Fruit fly (Drosophila melanogaster) whole organism, adult: ENCODE measurements around the gene CG17141.

ENCODE experiments used
- CG11617 ChIP-seq: fragments of 200-800 bp; sonication (Bioruptor generic); optimal IDR thresholded peaks from 2 replicates; lab custom pipeline; 2017; ENCODE audit warnings: mild to moderate bottlenecking, missing biosample characterization, missing genetic modification reagents, missing genetic modification characterization
- CG14711 ChIP-seq: fragments of 200-800 bp; sonication (Bioruptor generic); optimal IDR thresholded peaks from 2 replicates; lab custom pipeline; 2018; ENCODE audit warnings: missing biosample characterization, mild to moderate bottlenecking, missing genetic modification characterization, moderate library complexity
- CG33017 ChIP-seq: fragments of 200-800 bp; sonication (Bioruptor generic); optimal IDR thresholded peaks from 2 replicates; lab custom pipeline; 2018; ENCODE audit warnings: missing biosample characterization, mild to moderate bottlenecking, missing genetic modification characterization, moderate library complexity
- CG5204 ChIP-seq: fragments of 200-800 bp; sonication (Bioruptor generic); optimal IDR thresholded peaks from 2 replicates; lab custom pipeline; 2016; ENCODE audit warnings: missing biosample characterization, missing genetic modification characterization
- CG7101 ChIP-seq: fragments of 200-800 bp; sonication (Bioruptor generic); optimal IDR thresholded peaks from 2 replicates; lab custom pipeline; 2018; ENCODE audit warnings: missing biosample characterization, mild to moderate bottlenecking, missing genetic modification characterization, moderate library complexity
- Clk ChIP-seq: fragments of 200-800 bp; sonication (Bioruptor generic); optimal IDR thresholded peaks from 2 replicates; lab custom pipeline; 2017; ENCODE audit warnings: missing biosample characterization, missing genetic modification characterization
- Crg-1 ChIP-seq: fragments of 200-800 bp; sonication (Bioruptor generic); optimal IDR thresholded peaks from 2 replicates; lab custom pipeline; 2016; ENCODE audit warnings: missing biosample characterization, missing genetic modification characterization
- Hr96 ChIP-seq: fragments of 200-800 bp; sonication (Bioruptor generic); optimal IDR thresholded peaks from 2 replicates; lab custom pipeline; 2016; ENCODE audit warnings: missing biosample characterization, missing genetic modification characterization
- Mnt ChIP-seq: fragments of 200-800 bp; sonication (Bioruptor generic); optimal IDR thresholded peaks from 2 replicates; lab custom pipeline; 2016; ENCODE audit warnings: missing biosample characterization, mild to moderate bottlenecking, missing genetic modification characterization
- bab1 ChIP-seq: fragments of 200-800 bp; sonication (Bioruptor generic); optimal IDR thresholded peaks from 3 replicates; lab custom pipeline; 2019; ENCODE audit warnings: missing biosample characterization, mild to moderate bottlenecking, missing genetic modification characterization, moderate library complexity
- cic ChIP-seq: fragments of 200-800 bp; sonication (Bioruptor generic); optimal IDR thresholded peaks from 2 replicates; lab custom pipeline; 2017; ENCODE audit warnings: missing biosample characterization, mild to moderate bottlenecking, missing genetic modification characterization, moderate library complexity
- ovo ChIP-seq: fragments of 200-800 bp; sonication (Bioruptor generic); optimal IDR thresholded peaks from 2 replicates; lab custom pipeline; 2016; ENCODE audit warnings: missing biosample characterization, missing genetic modification characterization
- toe ChIP-seq: fragments of 200-800 bp; sonication (Bioruptor generic); optimal IDR thresholded peaks from 2 replicates; lab custom pipeline; 2016; ENCODE audit warnings: missing biosample characterization, missing genetic modification characterization

Gene CG17141

DNA sequence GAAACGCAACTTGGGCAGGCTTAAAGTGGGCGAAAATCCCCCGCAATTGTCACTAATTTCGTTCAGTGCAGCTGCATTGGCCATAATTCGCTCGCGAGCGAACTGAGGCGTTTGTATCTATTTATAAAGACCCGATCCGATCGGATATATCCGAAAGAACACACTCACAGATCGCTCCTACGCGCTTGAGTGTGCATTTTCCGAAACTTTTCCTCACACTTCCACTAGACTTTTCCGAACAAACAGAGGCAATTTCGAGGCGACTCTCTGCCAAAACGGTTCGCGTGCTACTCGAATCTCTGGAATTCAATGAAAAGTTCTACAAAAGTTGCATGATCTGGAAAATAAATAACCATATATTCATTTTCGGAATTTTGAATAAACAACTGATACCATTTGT, 45.6 kb downstream of the CG17141 start, which contains the start of the genes CG6972 and CCAP:
CG6972 (plus strand) TSS at position 215 of the 400 bp plus-strand sequence.
CCAP (minus strand) TSS at position 292 of the 400 bp plus-strand sequence.
- TF ChIP-seq Clk (GFP tag; lab: Kevin White, UChicago) (no peak), CG11617 (no peak), cic (GFP tag; lab: Kevin White, UChicago) (no peak), CG5204 (GFP tag; lab: Kevin White, UChicago) (no peak), CG33017 (tag; lab: Kevin White, UChicago) (no peak), ovo (GFP tag; lab: Kevin White, UChicago) (no peak), CG14711 (tag; lab: Kevin White, UChicago) (no peak), CG7101 (tag; lab: Kevin White, UChicago) (no peak), toe (GFP tag; lab: Kevin White, UChicago) (no peak), bab1 (GFP tag; lab: Kevin White, UChicago) (no peak), Mnt (GFP tag; lab: Kevin White, UChicago) (no peak), Hr96 (GFP tag; lab: Kevin White, UChicago) (no peak), Crg-1 (GFP tag; lab: Kevin White, UChicago) (no peak)

DNA sequence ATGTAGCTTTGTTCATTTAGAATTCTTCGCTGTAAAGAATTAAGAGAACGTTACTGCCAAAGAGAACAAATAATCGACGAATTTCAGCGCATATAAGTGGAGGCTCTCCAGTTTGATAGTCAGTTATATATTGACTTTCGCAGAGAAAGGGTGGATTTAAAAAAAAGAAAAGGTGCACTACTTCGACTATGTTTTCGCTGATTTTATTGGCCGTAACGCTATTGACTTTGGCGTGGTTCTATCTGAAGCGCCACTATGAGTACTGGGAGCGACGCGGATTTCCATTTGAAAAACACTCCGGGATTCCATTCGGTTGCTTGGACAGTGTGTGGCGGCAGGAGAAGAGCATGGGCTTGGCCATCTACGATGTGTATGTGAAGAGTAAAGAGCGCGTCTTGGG, 49.2 kb downstream of the CG17141 start, which contains the start of gene Cyp6d4:
Cyp6d4 (plus strand) TSS at position 112 of the 400 bp plus-strand sequence.
- TF ChIP-seq bab1 (GFP tag; lab: Kevin White, UChicago) (peak; percentile 11), toe (GFP tag; lab: Kevin White, UChicago) (no peak)
